Worm (Caenorhabditis elegans) whole organism, midembryonic: ENCODE results near the gene pigg-1.

Experiments
- T22C8.4 ChIP-seq: fragments of 200-800 bp; sonication (Bioruptor generic); IDR thresholded peaks from 2 replicates; pipeline ENCODE4 v1.3.6; 2022; ENCODE audit warnings: missing genetic modification characterization, missing compliant biosample characterization
- cog-1 ChIP-seq: sonication (generic microtip); optimal IDR thresholded peaks from 2 replicates; lab custom pipeline; 2016; ENCODE audit warnings: missing genetic modification characterization, missing compliant biosample characterization
- flt-1 ChIP-seq: fragments of 200-800 bp; sonication (Bioruptor generic); IDR thresholded peaks from 2 replicates; pipeline ENCODE4 v1.3.6; 2022; ENCODE audit warnings: missing genetic modification characterization, missing compliant biosample characterization
- klf-2 ChIP-seq: fragments of 200-800 bp; sonication (Bioruptor generic); conservative IDR thresholded peaks from 2 replicates; pipeline ENCODE4 v1.3.6; 2022; ENCODE audit warnings: missing genetic modification reagents, missing genetic modification characterization, missing compliant biosample characterization
- med-1 ChIP-seq: sonication (generic microtip); optimal IDR thresholded peaks from 2 replicates; lab custom pipeline; 2017; ENCODE audit warnings: missing genetic modification characterization, mild to moderate bottlenecking, missing compliant biosample characterization, antibody characterized with exemption, missing genetic modification reagents; ENCODE audit not compliant: insufficient read depth
- ref-1 ChIP-seq: fragments of 200-800 bp; sonication (Bioruptor generic); conservative IDR thresholded peaks from 2 replicates; pipeline ENCODE4 v1.3.6; 2022; ENCODE audit warnings: missing genetic modification reagents, missing genetic modification characterization, missing compliant biosample characterization
- tab-1 ChIP-seq: fragments of 200-800 bp; sonication (Bioruptor generic); IDR thresholded peaks from 2 replicates; pipeline ENCODE4 v1.3.6; 2022; ENCODE audit warnings: missing genetic modification characterization, missing compliant biosample characterization
- ztf-29 ChIP-seq: fragments of 200-800 bp; sonication (Bioruptor generic); IDR thresholded peaks from 2 replicates; pipeline ENCODE4 v1.3.6; 2022; ENCODE audit warnings: missing genetic modification reagents, missing genetic modification characterization, missing compliant biosample characterization

ce11 chrII:8570977-8571376 lies 29.1 kb downstream of the pigg-1 start, which contains the start of gene bcs-1:
- TF ChIP-seq ztf-29, result no peak
- no peak for TF ChIP-seq cog-1 (tag; lab: Kevin White, UChicago)
- no peak for TF ChIP-seq ref-1 (GFP tag; lab: Robert Waterston, UW)
- no peak for TF ChIP-seq klf-2 (GFP tag; lab: Robert Waterston, UW)
- TF ChIP-seq tab-1 (GFP tag; lab: Robert Waterston, UW), result no peak
- TF ChIP-seq flt-1 (GFP tag; lab: Robert Waterston, UW), result no peak
- TF ChIP-seq T22C8.4, result no peak
- no peak for TF ChIP-seq med-1
